Worm (Caenorhabditis elegans): Measurements from ENCODE around the gene F22B8.3.
"Not testable (repeated sequence)": the region's sequence is repeated elsewhere in the genome, so short reads cannot be mapped to it uniquely, and the experiment has no call there.

The F22B8.3 gene

ce11 chrV:16090685-16091084, at the start of gene F22B8.3:
TSS of gene F22B8.3 (plus strand) at chrV:16090985.
- TF ChIP-seq him-1 (tag; optimal IDR thresholded peaks at IDR 0.05) (no peak), W03F9.2 (tag; optimal IDR thresholded peaks at IDR 0.05) (no peak), dao-5 (tag; optimal IDR thresholded peaks at IDR 0.05) (no peak)

ce11 chrV:16041412-16041811, 49.4 kb upstream of the F22B8.3 start:
- no peak for TF ChIP-seq W03F9.2 (tag; optimal IDR thresholded peaks at IDR 0.05)
- no peak for TF ChIP-seq dao-5 (tag; optimal IDR thresholded peaks at IDR 0.05)
- no peak for TF ChIP-seq him-1 (tag; optimal IDR thresholded peaks at IDR 0.05)

ce11 chrV:16041925-16042742, 48.7 kb upstream of the F22B8.3 start, which contains the start of the genes his-2 and his-1:
TSS of gene his-2 (minus strand) at chrV:16042283.
TSS of gene his-1 (plus strand) at chrV:16042520.
- TF ChIP-seq W03F9.2, dao-5, him-1 (tag; optimal IDR thresholded peaks at IDR 0.05): not testable (repeated sequence)

- TF ChIP-seq him-1 (tag; optimal IDR thresholded peaks at IDR 0.05) (no peak), dao-5 (tag; optimal IDR thresholded peaks at IDR 0.05) (no peak), W03F9.2 (tag; optimal IDR thresholded peaks at IDR 0.05) (no peak)
Measured at ce11 chrV:16042743-16043014, 48.1 kb upstream of the F22B8.3 start.

DNA sequence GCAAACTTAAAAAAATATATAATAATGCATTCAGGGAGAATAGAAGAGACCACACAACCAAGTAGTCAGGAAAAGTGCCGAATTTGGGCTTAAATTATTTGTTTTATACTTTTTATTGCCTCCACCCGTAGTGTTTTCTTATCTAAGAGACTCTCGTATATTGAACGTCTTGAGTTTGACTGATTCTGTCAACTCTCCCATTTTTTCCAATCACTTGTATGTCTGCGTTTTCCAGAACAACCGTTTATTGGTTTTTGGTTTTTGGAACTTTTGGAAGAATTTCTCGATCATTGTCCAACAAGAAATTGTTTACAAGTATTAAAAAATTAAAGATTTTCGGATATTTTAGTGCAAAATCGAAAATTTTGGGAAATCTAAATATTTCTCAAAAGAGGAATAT, 47.1 kb upstream of the F22B8.3 start:
- no peak for TF ChIP-seq W03F9.2 (tag; optimal IDR thresholded peaks at IDR 0.05)
- TF ChIP-seq dao-5 (tag; optimal IDR thresholded peaks at IDR 0.05) = no peak
- TF ChIP-seq him-1 (tag; optimal IDR thresholded peaks at IDR 0.05) = no peak

DNA sequence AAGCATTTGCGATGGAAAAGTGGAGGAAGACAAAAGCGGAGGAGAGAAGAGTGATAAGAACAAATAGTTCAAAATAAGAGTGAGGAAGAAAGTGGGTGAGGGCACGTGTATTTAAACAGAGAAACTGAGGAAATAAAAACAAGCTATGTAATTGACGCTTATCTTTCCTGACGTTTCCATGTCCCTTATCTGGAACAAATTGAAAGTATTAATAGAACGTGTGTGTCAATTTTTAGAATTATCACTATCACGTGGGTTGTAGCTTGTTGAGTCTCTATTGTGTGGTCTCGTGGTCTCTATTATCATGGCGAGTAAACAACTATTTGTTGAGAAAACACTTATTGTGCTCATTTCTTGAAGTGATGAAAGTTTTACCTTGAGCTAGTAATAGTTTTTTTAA, 44.9 kb upstream of the F22B8.3 start, which contains the start of gene T10C6.15:
T10C6.15 (minus strand) TSS at position 104 of the 400 bp plus-strand sequence.
- no peak for TF ChIP-seq W03F9.2 (tag; optimal IDR thresholded peaks at IDR 0.05)
- no peak for TF ChIP-seq dao-5 (tag; optimal IDR thresholded peaks at IDR 0.05)
- no peak for TF ChIP-seq him-1 (tag; optimal IDR thresholded peaks at IDR 0.05)

- TF ChIP-seq W03F9.2 (tag; optimal IDR thresholded peaks at IDR 0.05) (no peak), him-1 (tag; optimal IDR thresholded peaks at IDR 0.05) (no peak), dao-5 (tag; optimal IDR thresholded peaks at IDR 0.05) (no peak)
Measured at ce11 chrV:16046573-16046972, 44.2 kb upstream of the F22B8.3 start, which contains the start of gene ZK285.2. TSS of gene ZK285.2 (plus strand) at chrV:16046873.

- TF ChIP-seq dao-5 (tag; optimal IDR thresholded peaks at IDR 0.05) (no peak), him-1 (tag; optimal IDR thresholded peaks at IDR 0.05) (no peak), W03F9.2 (tag; optimal IDR thresholded peaks at IDR 0.05) (no peak)
Measured at ce11 chrV:16047052-16047451, 43.7 kb upstream of the F22B8.3 start.

- TF ChIP-seq W03F9.2 (tag; optimal IDR thresholded peaks at IDR 0.05) = no peak
- no peak for TF ChIP-seq dao-5 (tag; optimal IDR thresholded peaks at IDR 0.05)
- TF ChIP-seq him-1 (tag; optimal IDR thresholded peaks at IDR 0.05) = no peak
Measured at ce11 chrV:16047508-16047907, 43.3 kb upstream of the F22B8.3 start, which contains the start of gene str-198. TSS of gene str-198 (plus strand) at chrV:16047808.

DNA sequence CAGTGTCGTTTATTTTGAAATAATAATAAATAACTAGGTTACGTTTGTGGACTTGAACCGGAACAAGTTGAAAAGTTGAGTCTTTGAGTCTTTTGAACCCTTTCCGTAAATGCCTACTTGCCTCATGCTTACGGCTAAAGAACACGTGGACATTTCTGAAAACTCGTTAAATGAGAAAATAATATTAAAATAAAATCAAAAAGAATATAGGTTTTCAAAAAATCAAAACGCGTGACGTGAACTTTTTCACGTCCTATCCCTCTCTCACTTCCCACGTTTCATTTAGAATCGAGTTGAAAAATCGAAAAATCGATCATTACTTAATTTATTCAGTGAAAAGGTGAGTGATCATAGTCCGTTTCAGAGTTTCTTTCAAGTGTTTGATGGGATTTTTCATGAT, 41.6 kb upstream of the F22B8.3 start, which contains the start of gene best-12:
best-12 (plus strand) TSS at position 301 of the 400 bp plus-strand sequence.
- TF ChIP-seq W03F9.2 (tag; optimal IDR thresholded peaks at IDR 0.05) (no peak), dao-5 (tag; optimal IDR thresholded peaks at IDR 0.05) (no peak), him-1 (tag; optimal IDR thresholded peaks at IDR 0.05) (no peak)

DNA sequence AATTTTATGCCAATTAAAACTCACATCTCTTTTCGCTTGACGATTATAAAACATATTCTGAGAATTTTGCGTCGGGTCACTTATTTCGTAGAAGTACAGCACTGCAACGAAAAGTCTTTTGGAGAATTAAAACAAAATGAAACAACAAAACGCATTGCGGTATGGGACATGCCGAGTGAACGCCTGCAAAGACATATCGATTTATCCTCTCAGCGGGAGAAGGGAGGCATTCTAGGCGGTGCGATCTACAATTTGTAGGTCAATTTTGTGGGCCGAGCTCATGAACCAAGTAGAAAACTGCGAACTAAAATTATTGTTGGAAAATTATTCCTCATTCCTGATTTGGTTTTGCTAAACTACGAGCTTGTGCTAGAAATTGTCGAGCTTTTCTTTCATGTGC, 37.4 kb upstream of the F22B8.3 start, which contains the start of gene F14H3.3:
F14H3.3 (minus strand) TSS at position 101 of the 400 bp plus-strand sequence.
- no peak for TF ChIP-seq him-1 (tag; optimal IDR thresholded peaks at IDR 0.05)

ce11 chrV:16055031-16055430, 35.8 kb upstream of the F22B8.3 start, which contains the start of gene F14H3.4:
TSS of gene F14H3.4 (minus strand) at chrV:16055072.
- TF ChIP-seq W03F9.2 (tag; optimal IDR thresholded peaks at IDR 0.05) (no peak), dao-5 (tag; optimal IDR thresholded peaks at IDR 0.05) (no peak), him-1 (tag; optimal IDR thresholded peaks at IDR 0.05) (no peak)

ce11 chrV:16057010-16057463, 33.7 kb upstream of the F22B8.3 start, which contains the start of gene F14H3.5:
TSS of gene F14H3.5 (minus strand) at chrV:16057060.
- TF ChIP-seq W03F9.2 (tag; optimal IDR thresholded peaks at IDR 0.05) = no peak
- TF ChIP-seq him-1 (tag; optimal IDR thresholded peaks at IDR 0.05) = no peak
- no peak for TF ChIP-seq dao-5 (tag; optimal IDR thresholded peaks at IDR 0.05)

ce11 chrV:16058872-16059271, 31.9 kb upstream of the F22B8.3 start, which contains the start of gene F14H3.6:
TSS of gene F14H3.6 (minus strand) at chrV:16058893.
- TF ChIP-seq him-1 (tag; optimal IDR thresholded peaks at IDR 0.05) (no peak), W03F9.2 (tag; optimal IDR thresholded peaks at IDR 0.05) (no peak), dao-5 (tag; optimal IDR thresholded peaks at IDR 0.05) (no peak)

Data from whole organism, L4/young adult.